Fruit fly (Drosophila melanogaster) whole organism: Measurements from ENCODE around the gene Rpn5.

ENCODE experiments used
- CG8478 ChIP-seq: fragments of >200 bp; optimal IDR thresholded peaks from 2 replicates; lab custom pipeline; 2018; ENCODE audit warnings: inconsistent platforms
- EcR ChIP-seq, 2 experiments: fragments of >200 bp; optimal IDR thresholded peaks; 2 replicates each; lab custom pipeline; 2017; ENCODE audit warnings: missing biosample characterization in 2 of 2, missing genetic modification characterization in 2 of 2, missing genetic modification reagents in 2 of 2
- pan ChIP-seq: fragments of >200 bp; optimal IDR thresholded peaks from 2 replicates; lab custom pipeline; 2017
- usp ChIP-seq: fragments of >200 bp; optimal IDR thresholded peaks from 2 replicates; lab custom pipeline; 2017; ENCODE audit warnings: missing biosample characterization, missing genetic modification characterization, mixed read lengths

dm6 chr3R:5838683-5839365 lies 49.5 kb downstream of the Rpn5 start:
- no peak for TF ChIP-seq EcR (GFP tag; optimal IDR thresholded peaks at IDR 0.05; lab: Kevin White, UChicago)
- TF ChIP-seq CG8478 (lab: Kevin White, UChicago), result no peak
- no peak for TF ChIP-seq usp (GFP tag; lab: Kevin White, UChicago)
- TF ChIP-seq pan, result no peak
